Fruit fly (Drosophila melanogaster): ENCODE results near the gene Mtp.

DNA sequence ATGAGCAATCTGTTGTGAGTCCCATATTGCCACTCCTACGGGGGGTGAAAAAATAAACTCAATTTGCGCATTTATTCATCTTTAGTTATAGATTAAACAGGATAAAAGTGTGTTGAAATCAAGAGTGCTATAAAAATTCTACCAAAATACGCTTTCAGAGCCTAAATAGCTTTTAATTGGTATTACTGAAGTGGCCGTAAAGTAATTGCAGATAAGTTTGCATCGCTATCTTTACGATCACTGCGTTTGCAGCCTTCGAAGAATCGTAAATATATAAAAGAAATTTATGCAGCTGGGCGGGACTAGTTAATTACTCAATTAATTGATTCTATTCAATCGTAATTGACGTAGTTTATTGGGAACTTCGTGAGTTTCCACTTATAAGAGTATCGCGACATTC is 35.4 kb downstream of the Mtp start:
- TF ChIP-seq insv (optimal IDR thresholded peaks at IDR 0.05) (no peak), psq (optimal IDR thresholded peaks at IDR 0.05) (no peak), ttk (optimal IDR thresholded peaks at IDR 0.05) (no peak), Myc (optimal IDR thresholded peaks at IDR 0.05) (no peak), h (optimal IDR thresholded peaks at IDR 0.05) (no peak)
